Fruit fly (Drosophila melanogaster) Kc167 (cell line): Measurements from ENCODE around the gene CG6583.

Experiments
- Myc ChIP-seq: fragments of >200 bp; optimal IDR thresholded peaks from 2 replicates; lab custom pipeline; 2017; ENCODE audit warnings: missing external identifiers
- Sin3A ChIP-seq: fragments of >200 bp; optimal IDR thresholded peaks from 2 replicates; lab custom pipeline; 2018; ENCODE audit warnings: missing external identifiers
- h ChIP-seq: fragments of >200 bp; optimal IDR thresholded peaks from 3 replicates; lab custom pipeline; 2018; ENCODE audit warnings: missing external identifiers
- insv ChIP-seq: fragments of >200 bp; optimal IDR thresholded peaks from 3 replicates; lab custom pipeline; 2018; ENCODE audit warnings: missing external identifiers
- psq ChIP-seq: fragments of >200 bp; optimal IDR thresholded peaks from 2 replicates; lab custom pipeline; 2017; ENCODE audit warnings: missing external identifiers
- ttk ChIP-seq: sonication (Bioruptor generic); optimal IDR thresholded peaks from 2 replicates; lab custom pipeline; 2017; ENCODE audit warnings: missing external identifiers

DNA sequence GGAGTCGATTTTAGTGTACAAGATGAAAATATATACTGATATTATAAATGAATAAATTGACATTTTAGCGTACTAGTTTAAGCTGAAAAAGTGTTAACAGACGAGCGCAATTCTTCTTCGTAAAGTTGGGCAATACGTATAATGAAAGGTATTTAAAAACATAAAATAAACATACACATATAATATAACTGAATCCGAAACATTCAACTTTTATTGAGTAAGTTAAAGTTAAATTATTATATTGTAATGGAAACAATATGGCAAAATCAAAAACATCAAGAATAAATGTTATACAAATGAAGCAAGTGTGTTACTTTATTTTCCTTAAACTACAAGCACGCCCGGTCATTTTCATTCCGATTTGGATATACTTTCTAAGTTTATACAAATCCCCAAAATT is 2.1 kb downstream of the CG6583 start, which contains the start of gene CG17217:
- no peak for TF ChIP-seq ttk (lab: Kevin White, UChicago)
- no peak for TF ChIP-seq Myc
- no peak for TF ChIP-seq psq
- no peak for TF ChIP-seq h (lab: Kevin White, UChicago)
- TF ChIP-seq insv (lab: Kevin White, UChicago) = no peak
- TF ChIP-seq Sin3A (lab: Kevin White, UChicago) = no peak
